Fruit fly (Drosophila melanogaster): Measurements from ENCODE around the gene Mkp.

Gene Mkp

dm6 chr3L:212520-212919, 28.2 kb upstream of the Mkp start, which contains the start of the genes thoc7 and Dis3l2:
Gene thoc7 (minus strand): TSS chr3L:212687.
Gene Dis3l2 (plus strand): TSS chr3L:212709.
- TF ChIP-seq BEAF-32 (GFP tag; optimal IDR thresholded peaks at IDR 0.05) = peak; percentile 24
- peak; percentile 61 for TF ChIP-seq pzg (GFP tag; optimal IDR thresholded peaks at IDR 0.05)
- TF ChIP-seq jing (GFP tag; optimal IDR thresholded peaks at IDR 0.05) = no peak
- TF ChIP-seq CG31441 (GFP tag; IDR thresholded peaks at IDR 0.05) = no peak
- TF ChIP-seq CG4617 (GFP tag; optimal IDR thresholded peaks at IDR 0.05; ENCODE audit: borderline replicate concordance) = peak; percentile 90
- TF ChIP-seq CG14710 (tag; optimal IDR thresholded peaks at IDR 0.05) = peak; percentile 16
- no peak for TF ChIP-seq D19A (tag; optimal IDR thresholded peaks at IDR 0.05)
- peak; percentile 80 for TF ChIP-seq MESR4 (GFP tag; optimal IDR thresholded peaks at IDR 0.05)
- TF ChIP-seq bbx (GFP tag; IDR thresholded peaks at IDR 0.05; ENCODE audit: partially characterized antibody) = peak; percentile 7; the same call in 1 of the 2 replicates
- TF ChIP-seq aop (GFP tag; IDR thresholded peaks at IDR 0.05) = no peak
- TF ChIP-seq HmgZ (tag; optimal IDR thresholded peaks at IDR 0.05) = peak; percentile 0
- TF ChIP-seq trem (tag; optimal IDR thresholded peaks at IDR 0.05) = peak; percentile 5
- peak; percentile 32 for TF ChIP-seq CG15514 (GFP tag; optimal IDR thresholded peaks at IDR 0.05)
- no peak for TF ChIP-seq ewg (GFP tag; optimal IDR thresholded peaks at IDR 0.05)
- no peak for TF ChIP-seq so (GFP tag; IDR thresholded peaks at IDR 0.05)
- TF ChIP-seq Bgb (GFP tag; IDR thresholded peaks at IDR 0.05; ENCODE audit: partially characterized antibody) = peak; percentile 19; the same call in 1 of the 2 replicates
- TF ChIP-seq HmgD (GFP tag; optimal IDR thresholded peaks at IDR 0.05) = no peak
- peak; percentile 44 for TF ChIP-seq YL-1 (GFP tag; optimal IDR thresholded peaks at IDR 0.05)
- peak; percentile 40 for TF ChIP-seq Sin3A (optimal IDR thresholded peaks at IDR 0.05)
- peak; percentile 42; the same call in 1 of the 2 replicates for TF ChIP-seq CG13287 (GFP tag; IDR thresholded peaks at IDR 0.05; ENCODE audit: partially characterized antibody)
- peak; percentile 87 for TF ChIP-seq gfzf (GFP tag; optimal IDR thresholded peaks at IDR 0.05)
- peak; percentile 62 for TF ChIP-seq bigmax (GFP tag; optimal IDR thresholded peaks at IDR 0.05)
- no peak for TF ChIP-seq CG12391 (tag; optimal IDR thresholded peaks at IDR 0.05)
- TF ChIP-seq tio (GFP tag; optimal IDR thresholded peaks at IDR 0.05) = no peak
- peak; percentile 39; the same call in 1 of the 3 replicates for TF ChIP-seq CG34224 (GFP tag; IDR thresholded peaks at IDR 0.05; ENCODE audit: partially characterized antibody)
- TF ChIP-seq stwl (tag; optimal IDR thresholded peaks at IDR 0.05) = peak; percentile 77
- TF ChIP-seq Sry-δ (GFP tag; optimal IDR thresholded peaks at IDR 0.05) = peak; percentile 16
- peak; percentile 79 for TF ChIP-seq CG9797 (GFP tag; optimal IDR thresholded peaks at IDR 0.05)
- peak; percentile 12 for TF ChIP-seq CG12659 (GFP tag; optimal IDR thresholded peaks at IDR 0.05)
- no peak for TF ChIP-seq CG11085 (GFP tag; IDR thresholded peaks at IDR 0.05)
- peak; percentile 29; the same call in 1 of the 2 replicates for TF ChIP-seq amos (GFP tag; IDR thresholded peaks at IDR 0.05; ENCODE audit: partially characterized antibody)
- peak; percentile 11 for TF ChIP-seq Dp (GFP tag; optimal IDR thresholded peaks at IDR 0.05)
- peak; percentile 20; the same call in 1 of the 4 replicates for TF ChIP-seq Dll (GFP tag; IDR thresholded peaks at IDR 0.05; ENCODE audit: partially characterized antibody)
- TF ChIP-seq phol (tag; optimal IDR thresholded peaks at IDR 0.05) = peak; percentile 10
- TF ChIP-seq CG2116 (GFP tag; optimal IDR thresholded peaks at IDR 0.05) = peak; percentile 10
- no peak for TF ChIP-seq Lhr (GFP tag; optimal IDR thresholded peaks at IDR 0.05)
- TF ChIP-seq row (GFP tag; IDR thresholded peaks at IDR 0.05) = 0 out of 3 replicates have a peak, but pooled peaks have one; percentile 13
- peak; percentile 80 for TF ChIP-seq MBD-R2 (GFP tag; IDR thresholded peaks at IDR 0.05)

- TF ChIP-seq MESR4 (GFP tag; optimal IDR thresholded peaks at IDR 0.05) (peak; percentile 97), CG10267 (tag; optimal IDR thresholded peaks at IDR 0.05) (peak; percentile 4), CG13287 (GFP tag; IDR thresholded peaks at IDR 0.05; ENCODE audit: partially characterized antibody) (peak; percentile 44; the same call in 1 of the 2 replicates), CG17385 (GFP tag; optimal IDR thresholded peaks at IDR 0.05) (peak; percentile 92), CTCF (GFP tag; optimal IDR thresholded peaks at IDR 0.05) (peak; percentile 0), H2.0 (GFP tag; IDR thresholded peaks at IDR 0.05) (no peak), CG30020 (tag; optimal IDR thresholded peaks at IDR 0.05) (peak; percentile 4), Opbp (GFP tag; IDR thresholded peaks at IDR 0.05; ENCODE audit: partially characterized antibody) (0 out of 3 replicates have a peak, but pooled peaks have one; percentile 41), ci (GFP tag; IDR thresholded peaks at IDR 0.05) (no peak), hth (optimal IDR thresholded peaks at IDR 0.05) (no peak), Stat92E (GFP tag; optimal IDR thresholded peaks at IDR 0.05) (peak in 1 of 3 experiments; percentile 33), dan (GFP tag; IDR thresholded peaks at IDR 0.05) (no peak), CG3726 (GFP tag; IDR thresholded peaks at IDR 0.05) (no peak), tup (GFP tag; optimal IDR thresholded peaks at IDR 0.05) (no peak), ken (GFP tag; IDR thresholded peaks at IDR 0.05) (no peak)
Observed at dm6 chr3L:211200-211599, 26.9 kb upstream of the Mkp start, which contains the start of gene Prp4k. Gene Prp4k (minus strand): TSS chr3L:211457.

Data from whole organism, embryonic.